Worm (Caenorhabditis elegans): Measurements from ENCODE around the gene ucr-2.1.

DNA sequence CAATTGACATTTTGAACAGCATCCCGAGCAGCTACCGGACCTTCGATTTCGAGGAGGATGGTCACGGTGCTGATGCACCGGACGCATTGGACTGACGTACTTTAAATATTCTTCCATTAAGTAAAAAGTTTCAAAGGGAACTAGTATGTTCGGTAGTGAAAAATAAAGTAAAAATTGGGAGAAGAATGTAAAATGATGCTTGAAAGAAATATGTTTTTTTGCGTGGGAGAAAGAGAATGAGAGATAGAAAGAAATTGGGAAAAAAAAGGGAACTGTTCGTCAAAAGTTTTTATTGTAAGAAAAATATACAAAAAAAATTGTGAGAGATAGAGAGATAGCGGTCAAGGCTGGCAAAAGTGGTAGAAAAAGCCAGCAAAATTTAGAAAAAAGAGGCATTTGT is 15.7 kb downstream of the ucr-2.1 start, which contains the start of gene tsp-20:
- TF ChIP-seq tra-4 (tag; optimal IDR thresholded peaks at IDR 0.05): no peak
- no peak for TF ChIP-seq ceh-13 (GFP tag; optimal IDR thresholded peaks at IDR 0.05)

Measured in whole organism, early embryonic.